Worm (Caenorhabditis elegans): ENCODE results near the gene F10C5.3.

ce11 chrIII:530899-531298 is 47.2 kb downstream of the F10C5.3 start:
- TF ChIP-seq lin-39 (tag; optimal IDR thresholded peaks at IDR 0.05) (no peak), aly-2 (tag; optimal IDR thresholded peaks at IDR 0.05) (no peak), gei-8 (GFP tag; optimal IDR thresholded peaks at IDR 0.05) (no peak), aha-1 (tag) (no peak), ama-1 (optimal IDR thresholded peaks at IDR 0.05) (no peak), lir-3 (tag; optimal IDR thresholded peaks at IDR 0.05) (no peak), pha-4 (GFP tag; IDR thresholded peaks at IDR 0.05) (no peak), pha-4 (tag; optimal IDR thresholded peaks at IDR 0.05) (no peak), F10B5.3 (tag; optimal IDR thresholded peaks at IDR 0.05) (no peak), unc-39 (tag; optimal IDR thresholded peaks at IDR 0.05) (no peak), ceh-82 (tag; optimal IDR thresholded peaks at IDR 0.05) (no peak), lin-15B (tag; optimal IDR thresholded peaks at IDR 0.05) (no peak), skn-1 (tag; optimal IDR thresholded peaks at IDR 0.05) (no peak), zag-1 (tag; optimal IDR thresholded peaks at IDR 0.05) (no peak), unc-62 (GFP tag; optimal IDR thresholded peaks at IDR 0.05 in 1 of 2) (peak in 1 of 2 experiments; percentile 55), unc-62 (tag; optimal IDR thresholded peaks at IDR 0.05) (no peak)
